Fruit fly (Drosophila melanogaster): ENCODE results near the gene mamo.

dm6 chrX:13817418-13818171, 172.7 kb downstream of the mamo start:
- no peak for TF ChIP-seq CTCF (optimal IDR thresholded peaks at IDR 0.05)
- TF ChIP-seq CG8478 (optimal IDR thresholded peaks at IDR 0.05), result no peak
